Fruit fly (Drosophila melanogaster): Measurements from ENCODE around the gene Brd8.

Gene Brd8

DNA sequence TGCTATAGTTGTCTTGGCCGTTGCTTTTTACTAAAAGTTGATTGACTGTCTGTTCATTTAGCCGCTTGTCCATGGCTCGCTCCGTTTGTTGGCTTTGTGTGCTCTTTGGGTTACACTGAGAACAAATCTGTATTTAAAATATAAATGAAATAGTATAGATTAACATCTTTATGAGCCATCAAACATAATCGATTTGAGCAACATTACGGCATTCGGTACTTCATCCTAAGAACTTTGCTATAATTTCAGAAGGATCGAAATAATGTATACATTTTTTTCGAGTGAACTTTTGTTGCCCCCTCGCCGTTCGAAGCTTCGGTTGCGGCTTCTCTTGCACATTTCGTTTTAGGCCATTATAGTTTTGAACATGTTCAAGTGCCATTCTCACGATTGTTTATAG lies 15.3 kb upstream of the Brd8 start:
- TF ChIP-seq woc (GFP tag; optimal IDR thresholded peaks at IDR 0.05) (peak; percentile 11), br (GFP tag; optimal IDR thresholded peaks at IDR 0.05) (peak; percentile 60), dmrt93B (GFP tag; optimal IDR thresholded peaks at IDR 0.05) (no peak), foxo (GFP tag; optimal IDR thresholded peaks at IDR 0.05) (peak in 1 of 2 experiments; percentile 55), Rel (GFP tag; optimal IDR thresholded peaks at IDR 0.05) (no peak), Rel (tag; optimal IDR thresholded peaks at IDR 0.05) (no peak), Dfd (GFP tag; optimal IDR thresholded peaks at IDR 0.05) (no peak), sv (GFP tag; optimal IDR thresholded peaks at IDR 0.05) (peak; percentile 6), ey (GFP tag; optimal IDR thresholded peaks at IDR 0.05) (peak; percentile 37), h (GFP tag; optimal IDR thresholded peaks at IDR 0.05) (peak; percentile 45), dl (GFP tag; optimal IDR thresholded peaks at IDR 0.05; ENCODE audit: insufficient read depth in 1 of 2, partially characterized antibody in 2 of 2) (no peak), Hnf4 (GFP tag; optimal IDR thresholded peaks at IDR 0.05) (peak; percentile 12), HLH106 (tag; optimal IDR thresholded peaks at IDR 0.05) (peak; percentile 27), fru (GFP tag; optimal IDR thresholded peaks at IDR 0.05) (peak; percentile 61), usp (GFP tag; optimal IDR thresholded peaks at IDR 0.05) (no peak), N (GFP tag; optimal IDR thresholded peaks at IDR 0.05) (no peak), CG9705 (GFP tag; optimal IDR thresholded peaks at IDR 0.05) (no peak), psq (GFP tag; optimal IDR thresholded peaks at IDR 0.05) (peak; percentile 5), Sp1 (GFP tag; optimal IDR thresholded peaks at IDR 0.05) (peak; percentile 26), Dif (GFP tag; optimal IDR thresholded peaks at IDR 0.05; ENCODE audit: partially characterized antibody) (no peak), rgr (GFP tag; optimal IDR thresholded peaks at IDR 0.05) (peak; percentile 40), OdsH (GFP tag; optimal IDR thresholded peaks at IDR 0.05) (no peak)

dm6 chr3R:29210091-29210490 lies 13.2 kb upstream of the Brd8 start:
- no peak for TF ChIP-seq woc (GFP tag; optimal IDR thresholded peaks at IDR 0.05)
- peak; percentile 76 for TF ChIP-seq Dfd (GFP tag; optimal IDR thresholded peaks at IDR 0.05)
- no peak for TF ChIP-seq tai (GFP tag; optimal IDR thresholded peaks at IDR 0.05)
- TF ChIP-seq GATAd (GFP tag; optimal IDR thresholded peaks at IDR 0.05) = no peak
- TF ChIP-seq sage (GFP tag; optimal IDR thresholded peaks at IDR 0.05) = no peak

dm6 chr3R:29210542-29211393 lies 12.5 kb upstream of the Brd8 start:
- peak; percentile 21 for TF ChIP-seq woc (GFP tag; optimal IDR thresholded peaks at IDR 0.05)
- peak; percentile 30 for TF ChIP-seq fru (GFP tag; optimal IDR thresholded peaks at IDR 0.05)
- no peak for TF ChIP-seq Hr78 (GFP tag; optimal IDR thresholded peaks at IDR 0.05)
- no peak for TF ChIP-seq sv (GFP tag; optimal IDR thresholded peaks at IDR 0.05)
- TF ChIP-seq Vsx2 (GFP tag; optimal IDR thresholded peaks at IDR 0.05; ENCODE audit: partially characterized antibody) = peak; percentile 38
- TF ChIP-seq Dif (GFP tag; optimal IDR thresholded peaks at IDR 0.05; ENCODE audit: partially characterized antibody) = peak; percentile 59
- TF ChIP-seq brk (GFP tag; optimal IDR thresholded peaks at IDR 0.05) = peak; percentile 9
- no peak for TF ChIP-seq usp (GFP tag; optimal IDR thresholded peaks at IDR 0.05)
- peak; percentile 74 for TF ChIP-seq psq (GFP tag; optimal IDR thresholded peaks at IDR 0.05)
- no peak for TF ChIP-seq dl (GFP tag; optimal IDR thresholded peaks at IDR 0.05; ENCODE audit: insufficient read depth in 1 of 2, partially characterized antibody in 2 of 2)
- TF ChIP-seq Jra (GFP tag; optimal IDR thresholded peaks at IDR 0.05) = peak; percentile 5
- peak; percentile 53 for TF ChIP-seq Sp1 (GFP tag; optimal IDR thresholded peaks at IDR 0.05)
- TF ChIP-seq h (GFP tag; optimal IDR thresholded peaks at IDR 0.05) = peak; percentile 29
- peak; percentile 77 for TF ChIP-seq jim (GFP tag; optimal IDR thresholded peaks at IDR 0.05)
- TF ChIP-seq HLH106 (tag; optimal IDR thresholded peaks at IDR 0.05) = peak; percentile 17
- no peak for TF ChIP-seq CG9705 (GFP tag; optimal IDR thresholded peaks at IDR 0.05)
- no peak for TF ChIP-seq Mio (GFP tag; optimal IDR thresholded peaks at IDR 0.05)
- no peak for TF ChIP-seq Dfd (GFP tag; optimal IDR thresholded peaks at IDR 0.05)
- TF ChIP-seq dmrt93B (GFP tag; optimal IDR thresholded peaks at IDR 0.05) = peak; percentile 6
- TF ChIP-seq br (GFP tag; optimal IDR thresholded peaks at IDR 0.05) = peak; percentile 36
- TF ChIP-seq Myc (optimal IDR thresholded peaks at IDR 0.05) = no peak
- peak; percentile 43 for TF ChIP-seq Hr83 (GFP tag; optimal IDR thresholded peaks at IDR 0.05; ENCODE audit: poor library complexity, severe bottlenecking)
- TF ChIP-seq pan (optimal IDR thresholded peaks at IDR 0.05) = no peak
- TF ChIP-seq CrebA (GFP tag; optimal IDR thresholded peaks at IDR 0.05; ENCODE audit: borderline replicate concordance) = no peak
- no peak for TF ChIP-seq N (GFP tag; optimal IDR thresholded peaks at IDR 0.05)
- TF ChIP-seq tai (GFP tag; optimal IDR thresholded peaks at IDR 0.05) = no peak
- TF ChIP-seq CG32264 (GFP tag; optimal IDR thresholded peaks at IDR 0.05) = no peak
- no peak for TF ChIP-seq OdsH (GFP tag; optimal IDR thresholded peaks at IDR 0.05)
- TF ChIP-seq lola (GFP tag; optimal IDR thresholded peaks at IDR 0.05) = no peak
- no peak for TF ChIP-seq Abd-B (GFP tag; optimal IDR thresholded peaks at IDR 0.05)
- TF ChIP-seq rgr (GFP tag; optimal IDR thresholded peaks at IDR 0.05) = no peak
- peak; percentile 5 for TF ChIP-seq sage (GFP tag; optimal IDR thresholded peaks at IDR 0.05)
- peak; percentile 91 for TF ChIP-seq Rel (GFP tag; optimal IDR thresholded peaks at IDR 0.05)
- peak; percentile 93 for TF ChIP-seq Rel (tag; optimal IDR thresholded peaks at IDR 0.05)
- no peak for TF ChIP-seq Hnf4 (GFP tag; optimal IDR thresholded peaks at IDR 0.05)
- peak; percentile 49 for TF ChIP-seq ey (GFP tag; optimal IDR thresholded peaks at IDR 0.05)
- TF ChIP-seq foxo (GFP tag; optimal IDR thresholded peaks at IDR 0.05) = peak; percentile 4 to 16
- TF ChIP-seq dsf (GFP tag; optimal IDR thresholded peaks at IDR 0.05; ENCODE audit: borderline replicate concordance) = no peak
- TF ChIP-seq GATAd (GFP tag; optimal IDR thresholded peaks at IDR 0.05) = no peak
